Fruit fly (Drosophila melanogaster) whole organism, wandering third instar larva: ENCODE data around the gene CG13068.
A peak's percentile ranks its signal among the peaks of the same experiment; 100 is the strongest.

Experiments
- Abd-B ChIP-seq: fragments of >200 bp; optimal IDR thresholded peaks from 2 replicates; lab custom pipeline; 2017; ENCODE audit warnings: missing biosample characterization, missing genetic modification characterization
- CG32264 ChIP-seq: fragments of 200-800 bp; sonication (Bioruptor generic); optimal IDR thresholded peaks from 2 replicates; lab custom pipeline; 2016; ENCODE audit warnings: missing biosample characterization, missing genetic modification characterization
- CG9705 ChIP-seq: fragments of 200-800 bp; sonication (Bioruptor generic); optimal IDR thresholded peaks from 2 replicates; lab custom pipeline; 2018; ENCODE audit warnings: missing biosample characterization, mild to moderate bottlenecking, missing genetic modification characterization
- CrebA ChIP-seq: fragments of 200-800 bp; sonication (Bioruptor generic); optimal IDR thresholded peaks from 2 replicates; lab custom pipeline; 2016; ENCODE audit warnings: missing biosample characterization, mild to moderate bottlenecking, missing genetic modification characterization, borderline replicate concordance
- Dfd ChIP-seq: fragments of >200 bp; optimal IDR thresholded peaks from 2 replicates; lab custom pipeline; 2017; ENCODE audit warnings: missing biosample characterization, missing genetic modification characterization
- Dif ChIP-seq: fragments of 200-275, 200-300 bp; sonication (Bioruptor generic); optimal IDR thresholded peaks from 2 replicates; lab custom pipeline; 2018; ENCODE audit warnings: missing biosample characterization, missing genetic modification characterization; ENCODE audit not compliant: partially characterized antibody
- Hr78 ChIP-seq: fragments of >200 bp; optimal IDR thresholded peaks from 2 replicates; lab custom pipeline; 2017; ENCODE audit warnings: missing biosample characterization, missing genetic modification characterization
- Hr83 ChIP-seq: fragments of 200-300 bp; sonication (Bioruptor generic); optimal IDR thresholded peaks from 2 replicates; lab custom pipeline; 2016; ENCODE audit warnings: missing biosample characterization, mild to moderate bottlenecking, missing genetic modification characterization, moderate library complexity; ENCODE audit not compliant: poor library complexity, severe bottlenecking
- Jra ChIP-seq: sonication (Bioruptor generic); optimal IDR thresholded peaks from 2 replicates; lab custom pipeline; 2016; ENCODE audit warnings: missing biosample characterization, missing genetic modification characterization
- Mio ChIP-seq: sonication (Bioruptor generic); optimal IDR thresholded peaks from 2 replicates; lab custom pipeline; 2016; ENCODE audit warnings: missing biosample characterization, missing genetic modification characterization
- Myc ChIP-seq: fragments of >200 bp; optimal IDR thresholded peaks from 2 replicates; lab custom pipeline; 2017
- N ChIP-seq: fragments of >200 bp; optimal IDR thresholded peaks from 2 replicates; lab custom pipeline; 2018; ENCODE audit warnings: missing biosample characterization, missing external identifiers, missing genetic modification characterization
- Rel ChIP-seq, 2 experiments: fragments of 200-800 bp; sonication (Bioruptor generic) in 1 of 2; optimal IDR thresholded peaks; 2 replicates in 1 of 2; 3 replicates in 1 of 2; lab custom pipeline; 2016 to 2019; ENCODE audit warnings: mild to moderate bottlenecking in 2 of 2, missing biosample characterization in 2 of 2, missing genetic modification characterization in 2 of 2, moderate library complexity in 1 of 2
- Vsx2 ChIP-seq: fragments of 200-300, 225-300 bp; sonication (Bioruptor generic); optimal IDR thresholded peaks from 2 replicates; lab custom pipeline; 2018; ENCODE audit warnings: missing biosample characterization, missing genetic modification characterization; ENCODE audit not compliant: partially characterized antibody
- br ChIP-seq: fragments of 200-800 bp; sonication (Bioruptor generic); optimal IDR thresholded peaks from 2 replicates; lab custom pipeline; 2016; ENCODE audit warnings: missing biosample characterization, missing genetic modification characterization
- dl ChIP-seq, 2 experiments: fragments of 175-275, 200-275 bp in 1 of 2; fragments of 200-275 bp in 1 of 2; sonication (Bioruptor generic); optimal IDR thresholded peaks; lab custom pipeline; 2018; ENCODE audit warnings: mild to moderate bottlenecking in 2 of 2, missing biosample characterization in 2 of 2, missing genetic modification characterization in 2 of 2, moderate library complexity in 2 of 2; ENCODE audit not compliant: partially characterized antibody in 2 of 2, insufficient read depth in 1 of 2
- ey ChIP-seq: fragments of 200-800 bp; sonication (Bioruptor generic); optimal IDR thresholded peaks from 2 replicates; lab custom pipeline; 2016; ENCODE audit warnings: missing biosample characterization, missing genetic modification characterization
- foxo ChIP-seq, 2 experiments: fragments of 200-800 bp; sonication (Bioruptor generic); optimal IDR thresholded peaks; 2 replicates in 1 of 2; 3 replicates in 1 of 2; lab custom pipeline; 2016 to 2017; ENCODE audit warnings: missing biosample characterization in 2 of 2, missing genetic modification characterization in 2 of 2
- fru ChIP-seq: fragments of 200-800 bp; sonication (Bioruptor generic); optimal IDR thresholded peaks from 3 replicates; lab custom pipeline; 2016; ENCODE audit warnings: missing biosample characterization, mild to moderate bottlenecking, missing genetic modification characterization
- h ChIP-seq: fragments of 200-800 bp; sonication (Bioruptor generic); optimal IDR thresholded peaks from 3 replicates; lab custom pipeline; 2016; ENCODE audit warnings: missing biosample characterization, mild to moderate bottlenecking, missing genetic modification characterization
- lola ChIP-seq: fragments of >200 bp; optimal IDR thresholded peaks from 2 replicates; lab custom pipeline; 2017; ENCODE audit warnings: missing biosample characterization, missing genetic modification characterization
- pan ChIP-seq: fragments of >200 bp; optimal IDR thresholded peaks from 2 replicates; lab custom pipeline; 2017
- psq ChIP-seq: fragments of 200-800 bp; sonication (Bioruptor generic); optimal IDR thresholded peaks from 3 replicates; lab custom pipeline; 2017; ENCODE audit warnings: missing biosample characterization, mild to moderate bottlenecking, missing genetic modification characterization, moderate library complexity
- rgr ChIP-seq: fragments of 200-800 bp; sonication (Bioruptor generic); optimal IDR thresholded peaks from 3 replicates; lab custom pipeline; 2016; ENCODE audit warnings: missing biosample characterization, mild to moderate bottlenecking, missing genetic modification characterization
- tai ChIP-seq: sonication (Bioruptor generic); optimal IDR thresholded peaks from 2 replicates; lab custom pipeline; 2016; ENCODE audit warnings: missing biosample characterization, missing genetic modification characterization
- woc ChIP-seq: sonication (Bioruptor generic); optimal IDR thresholded peaks from 2 replicates; lab custom pipeline; 2016; ENCODE audit warnings: missing biosample characterization, mild to moderate bottlenecking, missing genetic modification characterization

CG13068 gene

DNA sequence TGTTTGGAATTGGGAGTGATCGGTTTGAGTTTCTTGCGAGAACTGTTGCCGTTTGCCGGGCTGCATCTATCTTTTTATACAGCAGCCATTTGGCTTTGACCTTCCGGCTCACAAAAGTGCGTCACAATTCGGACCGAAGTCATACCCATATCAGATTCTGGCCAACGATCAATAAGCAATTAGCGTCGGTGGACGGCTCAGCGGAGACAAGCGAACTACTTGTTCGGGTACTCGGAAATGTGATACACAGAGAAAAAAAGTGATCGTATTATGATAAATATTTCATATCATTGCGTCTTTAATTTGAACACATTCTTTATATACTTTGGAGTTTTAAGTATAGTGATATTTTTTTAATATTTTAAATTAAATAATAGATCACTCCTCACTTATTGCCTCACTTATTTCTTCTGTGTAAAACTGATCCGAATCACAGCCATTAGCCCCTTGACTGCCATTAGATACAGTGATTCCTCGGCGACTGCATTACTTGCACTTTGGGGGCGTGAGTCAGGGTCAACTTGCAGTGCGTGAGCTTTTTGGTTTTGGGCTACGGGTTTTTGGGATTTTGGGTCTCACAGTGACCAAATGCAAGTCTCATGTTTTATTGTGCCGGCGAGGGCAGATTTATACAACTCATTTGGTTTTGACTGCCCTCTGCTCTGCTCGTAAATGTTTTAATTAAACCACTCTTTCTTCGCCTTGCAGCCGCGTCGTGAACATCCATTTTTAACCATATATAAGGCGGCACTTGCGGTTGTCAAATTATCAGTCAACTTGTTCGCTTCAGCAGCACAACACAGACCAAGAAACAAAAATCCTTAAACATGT, 36.8 kb downstream of the CG13068 start, which contains the start of the genes CG13043 and CG13063:
Gene CG13043 (minus strand): TSS at position 51 of the 831 bp plus-strand sequence.
Gene CG13063 (plus strand): TSS at position 781 of the 831 bp plus-strand sequence.
- TF ChIP-seq Jra (GFP tag; lab: Kevin White, UChicago) (no peak), CrebA (GFP tag; lab: Kevin White, UChicago) (no peak), Myc (lab: Kevin White, UChicago) (no peak), rgr (GFP tag; lab: Kevin White, UChicago) (no peak), Dif (GFP tag; lab: Kevin White, UChicago) (no peak), Hr83 (GFP tag; lab: Kevin White, UChicago) (no peak), N (no peak), tai (GFP tag; lab: Kevin White, UChicago) (no peak), Dfd (GFP tag; lab: Kevin White, UChicago) (no peak), woc (no peak), ey (GFP tag; lab: Kevin White, UChicago) (no peak), h (no peak), Hr78 (GFP tag; lab: Kevin White, UChicago) (no peak), fru (GFP tag; lab: Kevin White, UChicago) (no peak), psq (GFP tag; lab: Kevin White, UChicago) (no peak), lola (GFP tag; lab: Kevin White, UChicago) (no peak), Mio (GFP tag; lab: Kevin White, UChicago) (no peak)
- TF ChIP-seq, all 38 proteins: peak for 0

DNA sequence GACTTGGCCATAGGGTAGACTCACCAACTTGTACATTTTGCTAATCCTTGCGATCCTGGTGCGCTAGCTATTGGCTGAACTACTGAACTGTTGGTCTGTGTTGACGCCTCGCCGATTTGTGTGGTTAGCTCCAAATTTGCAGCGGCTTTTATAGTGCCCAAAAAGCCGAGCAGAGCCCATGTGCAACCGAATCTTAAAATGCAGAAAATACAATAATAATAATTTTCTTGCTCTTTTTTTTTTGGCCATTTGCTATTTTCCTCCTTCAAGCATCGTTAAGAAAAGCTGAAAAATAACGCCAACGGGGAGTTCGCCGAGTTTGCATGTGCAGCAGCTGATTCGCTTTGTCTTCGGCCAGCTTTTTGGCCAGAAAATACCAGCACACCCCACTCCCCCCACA, 39.2 kb downstream of the CG13068 start, which contains the start of gene CG13042:
Gene CG13042 (minus strand): TSS at position 101 of the 400 bp plus-strand sequence.
- no peak for TF ChIP-seq CG9705
- no peak for TF ChIP-seq rgr (GFP tag; lab: Kevin White, UChicago)
- no peak for TF ChIP-seq pan (lab: Kevin White, UChicago)
- no peak for TF ChIP-seq Hr78 (GFP tag; lab: Kevin White, UChicago)
- TF ChIP-seq CrebA (GFP tag; lab: Kevin White, UChicago): no peak

DNA sequence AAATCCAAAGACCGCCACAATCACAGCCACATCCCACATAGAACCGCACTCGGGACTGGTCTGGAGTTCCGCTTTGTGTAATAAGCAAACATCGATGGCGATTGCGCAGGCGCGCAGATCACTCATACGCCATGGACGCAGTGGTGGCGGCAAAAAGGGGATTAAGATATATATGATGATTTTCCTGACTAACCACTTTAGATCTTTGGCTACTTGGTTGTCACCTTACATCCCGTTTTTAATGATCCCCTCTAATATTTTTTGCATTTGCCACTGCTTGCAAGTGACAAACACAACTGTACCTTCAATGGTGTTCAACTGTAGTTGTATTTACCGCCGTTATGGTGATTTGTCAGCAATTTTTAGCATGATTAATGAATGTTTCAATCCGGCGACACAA, 40.8 kb downstream of the CG13068 start:
- TF ChIP-seq foxo (GFP tag; optimal IDR thresholded peaks at IDR 0.05; lab: Kevin White, UChicago) (peak in 1 of 2 experiments; percentile 55), ey (GFP tag; lab: Kevin White, UChicago) (peak; percentile 32), br (peak; percentile 17), rgr (GFP tag; lab: Kevin White, UChicago) (no peak)

DNA sequence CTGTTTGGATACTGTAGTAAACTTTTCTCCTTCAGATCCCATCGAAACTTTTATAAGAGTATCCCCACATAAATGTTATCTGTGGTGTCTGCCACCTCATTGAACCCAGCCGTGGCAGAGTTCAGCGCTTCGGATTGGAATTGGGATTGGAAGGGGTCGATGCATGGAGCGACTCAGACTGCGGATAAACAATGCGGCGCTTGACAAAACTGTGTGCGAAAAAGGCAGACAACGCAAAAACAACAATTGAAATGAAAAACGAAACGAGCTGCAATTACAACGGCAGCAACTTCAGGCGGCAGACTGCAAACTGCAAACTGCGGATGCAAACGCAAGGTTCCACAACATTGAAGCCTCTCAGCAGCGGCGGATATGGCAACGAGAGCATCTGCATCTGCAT, 44.8 kb downstream of the CG13068 start, which contains the start of gene CG13062:
Gene CG13062 (plus strand): TSS at position 301 of the 400 bp plus-strand sequence.
- no peak for TF ChIP-seq tai (GFP tag; lab: Kevin White, UChicago)
- TF ChIP-seq psq (GFP tag; lab: Kevin White, UChicago): no peak
- no peak for TF ChIP-seq CG32264 (GFP tag; lab: Kevin White, UChicago)
- no peak for TF ChIP-seq woc
- no peak for TF ChIP-seq ey (GFP tag; lab: Kevin White, UChicago)
- TF ChIP-seq, all 38 proteins: peak for 0

DNA sequence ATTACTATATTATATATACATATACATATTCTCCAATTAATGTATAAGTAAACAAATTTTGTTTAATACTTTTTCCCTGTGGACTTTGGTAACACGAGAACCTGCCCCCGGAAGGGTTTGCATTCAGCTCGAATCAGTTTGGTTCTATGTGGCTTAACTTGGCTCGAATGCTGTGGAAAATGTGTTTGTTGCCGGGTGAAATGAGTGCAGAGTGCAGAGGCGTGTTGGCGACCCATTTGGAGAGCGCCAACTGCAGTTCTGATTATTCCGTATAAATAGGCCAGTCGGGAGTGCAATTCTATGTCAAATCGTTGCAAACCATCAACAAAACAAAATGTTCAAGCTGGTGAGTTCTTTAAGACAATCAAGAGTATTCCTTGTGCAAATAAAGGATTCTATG, 48.5 kb downstream of the CG13068 start, which contains the start of gene Nplp3:
Gene Nplp3 (plus strand): TSS at position 301 of the 400 bp plus-strand sequence.
- TF ChIP-seq dl (GFP tag; optimal IDR thresholded peaks at IDR 0.05; lab: Kevin White, UChicago; ENCODE audit: insufficient read depth in 1 of 2, partially characterized antibody in 2 of 2) (no peak), foxo (GFP tag; optimal IDR thresholded peaks at IDR 0.05; lab: Kevin White, UChicago) (no peak), Rel (GFP tag; optimal IDR thresholded peaks at IDR 0.05; lab: Kevin White, UChicago) (no peak), Rel (tag; optimal IDR thresholded peaks at IDR 0.05; lab: Kevin White, UChicago) (no peak), N (no peak), CrebA (GFP tag; lab: Kevin White, UChicago) (no peak), Abd-B (GFP tag; lab: Kevin White, UChicago) (no peak), fru (GFP tag; lab: Kevin White, UChicago) (no peak), Myc (lab: Kevin White, UChicago) (no peak), lola (GFP tag; lab: Kevin White, UChicago) (no peak)

DNA sequence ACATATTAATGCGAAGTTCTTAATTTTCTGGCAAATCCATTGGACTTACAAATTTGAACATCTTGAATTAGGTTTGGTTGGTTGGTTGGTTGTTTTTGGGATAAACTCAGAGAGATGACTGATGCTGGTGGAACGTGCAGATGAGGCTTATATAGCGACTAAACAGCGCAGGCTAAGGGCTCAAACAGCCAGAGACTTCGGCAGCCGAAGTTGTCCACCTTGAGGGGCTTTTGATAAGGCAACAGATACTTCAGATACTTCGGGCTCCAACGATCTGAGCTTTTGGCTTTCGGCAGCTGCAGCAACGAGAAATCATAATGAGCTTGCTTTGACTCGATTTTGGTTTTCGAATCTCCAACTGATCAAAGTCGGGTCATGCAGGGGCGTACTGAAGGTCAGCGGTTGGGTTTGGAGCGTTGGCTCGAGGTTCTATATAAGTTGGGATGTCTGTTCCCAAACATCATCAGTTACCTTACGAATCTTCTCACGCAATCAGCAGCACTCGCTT, 50.3 kb downstream of the CG13068 start, which contains the start of the genes CG13041 and CG13060:
Gene CG13041 (minus strand): TSS at position 128 of the 508 bp plus-strand sequence.
Gene CG13060 (plus strand): TSS at position 458 of the 508 bp plus-strand sequence.
- TF ChIP-seq Vsx2 (GFP tag; lab: Kevin White, UChicago) (no peak), ey (GFP tag; lab: Kevin White, UChicago) (no peak), Abd-B (GFP tag; lab: Kevin White, UChicago) (no peak)
